Worm (Caenorhabditis elegans) whole organism, L4 larva: Measurements from ENCODE around the gene fbxc-20.

Source experiments
- D1046.2 ChIP-seq: fragments of 200-800 bp; sonication (Bioruptor generic); IDR thresholded peaks from 2 replicates; pipeline ENCODE4 v1.3.6; 2022; ENCODE audit warnings: missing genetic modification characterization, missing compliant biosample characterization
- F10B5.3 ChIP-seq: sonication (generic microtip); optimal IDR thresholded peaks from 2 replicates; lab custom pipeline; 2016; ENCODE audit warnings: mild to moderate bottlenecking, missing genetic modification characterization, missing compliant biosample characterization
- F37D6.2 ChIP-seq: sonication (generic microtip); optimal IDR thresholded peaks from 2 replicates; lab custom pipeline; 2016; ENCODE audit warnings: mild to moderate bottlenecking, missing genetic modification characterization, missing compliant biosample characterization
- R02D3.7 ChIP-seq: fragments of 150-350 bp; sonication (generic microtip); optimal IDR thresholded peaks from 3 replicates; lab custom pipeline; 2014; ENCODE audit warnings: missing biosample characterization, missing genetic modification characterization
- T20F7.1 ChIP-seq: fragments of 200-800 bp; sonication (Bioruptor generic); optimal IDR thresholded peaks from 2 replicates; lab custom pipeline; 2018; ENCODE audit warnings: mild to moderate bottlenecking, missing genetic modification characterization, missing compliant biosample characterization
- Y48G9A.11 ChIP-seq: fragments of 200-800 bp; sonication (Bioruptor generic); IDR thresholded peaks from 2 replicates; pipeline ENCODE4 v1.3.6; 2022; ENCODE audit warnings: missing genetic modification reagents, missing genetic modification characterization, missing compliant biosample characterization
- ZK337.2 ChIP-seq: fragments of 200-800 bp; sonication (Bioruptor generic); IDR thresholded peaks from 2 replicates; pipeline ENCODE4 v1.3.6; 2022; ENCODE audit warnings: missing genetic modification reagents, missing genetic modification characterization, missing compliant biosample characterization
- aly-2 ChIP-seq: sonication (generic microtip); optimal IDR thresholded peaks from 2 replicates; lab custom pipeline; 2018; ENCODE audit warnings: missing biosample characterization, missing genetic modification characterization
- ama-1 ChIP-seq: fragments of 150-350 bp; optimal IDR thresholded peaks from 2 replicates; lab custom pipeline; 2014; ENCODE audit warnings: inconsistent platforms, mixed read lengths
- ceh-20 ChIP-seq: fragments of 200-800 bp; sonication (Bioruptor generic); IDR thresholded peaks from 2 replicates; pipeline ENCODE4 v1.3.6; 2022; ENCODE audit warnings: missing genetic modification reagents, missing genetic modification characterization, missing compliant biosample characterization
- ceh-32 ChIP-seq: sonication (generic microtip); optimal IDR thresholded peaks from 2 replicates; lab custom pipeline; 2016; ENCODE audit warnings: mild to moderate bottlenecking, missing genetic modification characterization, missing compliant biosample characterization; ENCODE audit not compliant: poor library complexity
- ces-1 ChIP-seq: fragments of 150-350 bp; sonication (generic microtip); optimal IDR thresholded peaks from 4 replicates; lab custom pipeline; 2014; ENCODE audit warnings: missing biosample characterization, missing genetic modification reagents, missing genetic modification characterization
- cey-2 ChIP-seq: sonication (generic microtip); optimal IDR thresholded peaks from 3 replicates; lab custom pipeline; 2017; ENCODE audit warnings: missing genetic modification characterization, mild to moderate bottlenecking, missing compliant biosample characterization, antibody characterized with exemption, borderline replicate concordance; ENCODE audit not compliant: insufficient read depth
- ctbp-1 ChIP-seq: fragments of 200-800 bp; sonication (Bioruptor generic); IDR thresholded peaks from 2 replicates; pipeline ENCODE4 v1.3.6; 2022; ENCODE audit warnings: missing genetic modification reagents, missing genetic modification characterization, missing compliant biosample characterization
- daf-16 ChIP-seq, 3 experiments: sonication (generic microtip); optimal IDR thresholded peaks; 2 replicates each; lab custom pipeline; 2016 to 2017; ENCODE audit warnings: missing genetic modification characterization in 3 of 3, missing genetic modification reagents in 3 of 3, mild to moderate bottlenecking in 2 of 3, missing compliant biosample characterization in 2 of 3, missing biosample characterization in 1 of 3, moderate library complexity in 1 of 3
- dmd-6 ChIP-seq: fragments of 200-800 bp; sonication (Bioruptor generic); IDR thresholded peaks from 2 replicates; pipeline ENCODE4 v1.3.6; 2022; ENCODE audit warnings: missing genetic modification reagents, missing genetic modification characterization, missing compliant biosample characterization
- egl-27 ChIP-seq: sonication (generic microtip); optimal IDR thresholded peaks from 3 replicates; lab custom pipeline; 2017; ENCODE audit warnings: missing biosample characterization, missing genetic modification reagents, missing genetic modification characterization
- hif-1 ChIP-seq, 2 experiments: sonication (generic microtip); optimal IDR thresholded peaks; 2 replicates each; lab custom pipeline; 2016 to 2017; ENCODE audit warnings: missing compliant biosample characterization in 2 of 2, missing genetic modification characterization in 2 of 2, missing genetic modification reagents in 2 of 2, missing genotype in 2 of 2, mild to moderate bottlenecking in 1 of 2
- hlh-11 ChIP-seq: fragments of 200-800 bp; sonication (Bioruptor generic); optimal IDR thresholded peaks from 2 replicates; lab custom pipeline; 2018; ENCODE audit warnings: mild to moderate bottlenecking, missing genetic modification characterization, missing compliant biosample characterization
- hlh-30 ChIP-seq: sonication (generic microtip); optimal IDR thresholded peaks from 2 replicates; lab custom pipeline; 2017; ENCODE audit warnings: antibody characterized with exemption, mild to moderate bottlenecking, missing genetic modification characterization, missing compliant biosample characterization; ENCODE audit not compliant: insufficient read depth
- lim-7 ChIP-seq: fragments of 200-800 bp; sonication (Bioruptor generic); IDR thresholded peaks from 2 replicates; pipeline ENCODE4 v1.3.6; 2022; ENCODE audit warnings: missing genetic modification characterization, missing compliant biosample characterization
- lin-1 ChIP-seq: fragments of 200-800 bp; sonication (Bioruptor generic); IDR thresholded peaks from 2 replicates; pipeline ENCODE4 v1.3.6; 2022; ENCODE audit warnings: missing genetic modification reagents, missing genetic modification characterization, missing compliant biosample characterization
- lin-29 ChIP-seq: fragments of 200-800 bp; sonication (Bioruptor generic); IDR thresholded peaks from 2 replicates; pipeline ENCODE4 v1.3.6; 2022; ENCODE audit warnings: missing genetic modification reagents, missing genetic modification characterization, missing compliant biosample characterization
- lin-38 ChIP-seq: fragments of 200-800 bp; sonication (Bioruptor generic); IDR thresholded peaks from 2 replicates; pipeline ENCODE4 v1.3.6; 2022; ENCODE audit warnings: missing genetic modification reagents, missing genetic modification characterization, missing compliant biosample characterization
- lir-3 ChIP-seq: sonication (generic microtip); optimal IDR thresholded peaks from 2 replicates; lab custom pipeline; 2016; ENCODE audit warnings: mild to moderate bottlenecking, missing genetic modification characterization, missing compliant biosample characterization
- mxl-3 ChIP-seq: fragments of 200-800 bp; sonication (Bioruptor generic); optimal IDR thresholded peaks from 2 replicates; lab custom pipeline; 2018; ENCODE audit warnings: mild to moderate bottlenecking, missing genetic modification characterization, missing compliant biosample characterization
- nhr-11 ChIP-seq: fragments of 150-350 bp; optimal IDR thresholded peaks from 2 replicates; lab custom pipeline; 2014; ENCODE audit warnings: missing biosample characterization, missing genetic modification characterization
- nhr-237 ChIP-seq: sonication (generic microtip); optimal IDR thresholded peaks from 2 replicates; lab custom pipeline; 2017; ENCODE audit warnings: missing biosample characterization, missing genetic modification characterization
- nhr-41 ChIP-seq: fragments of 200-800 bp; sonication (Bioruptor generic); IDR thresholded peaks from 2 replicates; pipeline ENCODE4 v1.3.6; 2022; ENCODE audit warnings: missing genetic modification reagents, missing genetic modification characterization, missing compliant biosample characterization
- nhr-42 ChIP-seq: fragments of 200-800 bp; sonication (Bioruptor generic); IDR thresholded peaks from 2 replicates; pipeline ENCODE4 v1.3.6; 2022; ENCODE audit warnings: missing genetic modification characterization, missing compliant biosample characterization
- nhr-77 ChIP-seq: fragments of 150-350 bp; optimal IDR thresholded peaks from 2 replicates; lab custom pipeline; 2014; ENCODE audit warnings: missing biosample characterization, missing genetic modification characterization
- pha-4 ChIP-seq, 2 experiments: fragments of 150-350 bp in 1 of 2; fragments of 200-800 bp in 1 of 2; sonication (Bioruptor generic) in 1 of 2; IDR thresholded peaks in 1 of 2; optimal IDR thresholded peaks in 1 of 2; 2 replicates each; pipeline versions ENCODE4 v1.3.6 to Lab custom; 2014 to 2022; ENCODE audit warnings: missing genetic modification characterization in 2 of 2, missing genetic modification reagents in 2 of 2, missing biosample characterization in 1 of 2, missing compliant biosample characterization in 1 of 2
- rbr-2 ChIP-seq: sonication (generic microtip); optimal IDR thresholded peaks from 2 replicates; lab custom pipeline; 2016; ENCODE audit warnings: missing genotype, missing genetic modification characterization, missing compliant biosample characterization
- spr-3 ChIP-seq: fragments of 200-800 bp; sonication (Bioruptor generic); optimal IDR thresholded peaks from 2 replicates; lab custom pipeline; 2018; ENCODE audit warnings: mild to moderate bottlenecking, missing genetic modification characterization, missing compliant biosample characterization
- unc-62 ChIP-seq, 3 experiments: fragments of 150-350 bp in 1 of 3; sonication (generic microtip); optimal IDR thresholded peaks in 2 of 3; peaks in 1 of 3; 1 replicate in 1 of 3; 2 replicates in 2 of 3; lab custom pipeline; 2014 to 2017; ENCODE audit warnings: missing biosample characterization in 3 of 3, missing genetic modification characterization in 3 of 3, missing genetic modification reagents in 3 of 3, missing genotype in 1 of 3
- ztf-7 ChIP-seq: fragments of 150-350 bp; optimal IDR thresholded peaks from 2 replicates; lab custom pipeline; 2014; ENCODE audit warnings: missing biosample characterization, missing genetic modification characterization

The fbxc-20 gene

DNA sequence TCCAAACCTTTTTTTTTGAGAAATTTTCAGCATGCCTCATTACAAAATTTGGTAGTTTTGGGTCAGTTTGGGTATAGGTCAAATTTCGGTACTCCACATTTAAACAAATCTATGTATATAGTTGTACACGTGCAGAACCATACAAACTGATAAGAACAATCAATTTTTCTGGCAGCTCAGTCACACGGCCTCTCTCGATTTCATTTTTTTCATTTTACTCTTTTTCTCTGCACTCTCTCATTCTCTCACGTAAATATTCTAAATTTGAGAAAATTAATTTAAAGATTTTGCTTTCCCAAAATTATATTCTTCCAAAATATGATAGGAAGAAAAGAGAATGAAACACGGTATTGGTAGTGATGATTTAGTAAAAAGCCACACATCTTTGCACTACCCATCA, 2.2 kb downstream of the fbxc-20 start (continued):
- no peak for TF ChIP-seq ces-1 (GFP tag; lab: Kevin White, UChicago)
- no peak for TF ChIP-seq nhr-77 (tag; lab: Kevin White, UChicago)

- TF ChIP-seq lin-29 (GFP tag; lab: Robert Waterston, UW) = no peak
- TF ChIP-seq rbr-2 (tag; lab: Kevin White, UChicago) = no peak
- no peak for TF ChIP-seq ztf-7 (tag; lab: Kevin White, UChicago)
- no peak for TF ChIP-seq unc-62 (GFP tag; optimal IDR thresholded peaks at IDR 0.05 in 1 of 2; lab: Kevin White, UChicago)
- no peak for TF ChIP-seq unc-62 (tag; optimal IDR thresholded peaks at IDR 0.05; lab: Kevin White, UChicago)
- no peak for TF ChIP-seq lir-3
- TF ChIP-seq dmd-6 (GFP tag; lab: Robert Waterston, UW) = no peak
- TF ChIP-seq R02D3.7 (tag; lab: Kevin White, UChicago) = no peak
- TF ChIP-seq nhr-41 = no peak
- no peak for TF ChIP-seq mxl-3 (GFP tag; lab: Kevin White, UChicago)
- no peak for TF ChIP-seq D1046.2 (GFP tag; lab: Robert Waterston, UW)
- no peak for TF ChIP-seq hlh-30 (tag; lab: Kevin White, UChicago)
Measured at ce11 chrII:2421905-2422304, 3.0 kb downstream of the fbxc-20 start, which contains the start of gene F42G2.2. Gene F42G2.2 (plus strand): TSS chrII:2422205.

DNA sequence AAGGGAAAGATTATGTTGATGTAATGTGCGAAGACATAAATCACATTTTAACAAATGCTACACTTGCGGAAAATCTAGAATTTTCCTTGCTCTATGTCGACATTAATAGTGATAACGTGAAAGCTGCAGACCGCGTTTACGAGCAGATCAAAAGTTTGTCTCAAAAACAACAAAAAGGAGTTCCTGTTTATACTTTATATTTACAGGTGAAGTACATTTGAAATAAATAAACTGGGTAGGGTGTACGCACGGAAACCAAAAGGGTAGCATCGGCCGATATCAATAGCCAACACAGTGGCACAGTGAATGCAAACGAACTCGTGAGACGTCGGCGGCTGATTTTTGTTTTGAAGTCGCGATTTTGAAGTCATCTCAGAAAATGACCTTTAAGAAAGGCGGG, 3.5 kb downstream of the fbxc-20 start:
- TF ChIP-seq Y48G9A.11 (GFP tag; lab: Robert Waterston, UW) (no peak), lin-29 (GFP tag; lab: Robert Waterston, UW) (no peak), F10B5.3 (no peak), nhr-41 (no peak), hlh-11 (no peak), unc-62 (GFP tag; optimal IDR thresholded peaks at IDR 0.05 in 1 of 2; lab: Kevin White, UChicago) (peak in 1 of 2 experiments; percentile 57), unc-62 (tag; optimal IDR thresholded peaks at IDR 0.05; lab: Kevin White, UChicago) (no peak), cey-2 (tag; lab: Kevin White, UChicago) (no peak), ctbp-1 (GFP tag; lab: Robert Waterston, UW) (no peak), daf-16 (GFP tag; optimal IDR thresholded peaks at IDR 0.05; lab: Kevin White, UChicago) (no peak), daf-16 (tag; optimal IDR thresholded peaks at IDR 0.05; lab: Kevin White, UChicago) (peak; percentile 80), nhr-237 (no peak)

- TF ChIP-seq ceh-20 (GFP tag; lab: Robert Waterston, UW) = no peak
- TF ChIP-seq nhr-42 = no peak
- TF ChIP-seq ceh-32 (tag; lab: Kevin White, UChicago) = no peak
- TF ChIP-seq ama-1 (lab: Kevin White, UChicago) = no peak
- no peak for TF ChIP-seq lim-7 (GFP tag; lab: Robert Waterston, UW)
- no peak for TF ChIP-seq hif-1 (tag; optimal IDR thresholded peaks at IDR 0.05; lab: Kevin White, UChicago)
- TF ChIP-seq lin-1 = no peak
- no peak for TF ChIP-seq Y48G9A.11 (GFP tag; lab: Robert Waterston, UW)
- TF ChIP-seq pha-4 (GFP tag; IDR thresholded peaks at IDR 0.05; lab: Robert Waterston, UW) = no peak
- TF ChIP-seq pha-4 (tag; optimal IDR thresholded peaks at IDR 0.05; lab: Kevin White, UChicago) = no peak
- TF ChIP-seq nhr-11 (tag; lab: Kevin White, UChicago) = no peak
- TF ChIP-seq ZK337.2 (GFP tag; lab: Robert Waterston, UW) = no peak
- TF ChIP-seq egl-27 (tag; lab: Kevin White, UChicago) = no peak
- no peak for TF ChIP-seq F10B5.3
- no peak for TF ChIP-seq lin-38 (GFP tag; lab: Robert Waterston, UW)
- TF ChIP-seq T20F7.1 (GFP tag; lab: Kevin White, UChicago) = no peak
- no peak for TF ChIP-seq spr-3 (GFP tag; lab: Kevin White, UChicago)
- no peak for TF ChIP-seq F37D6.2 (tag; lab: Kevin White, UChicago)
- no peak for TF ChIP-seq nhr-237
- no peak for TF ChIP-seq aly-2 (tag; lab: Kevin White, UChicago)
- no peak for TF ChIP-seq ces-1 (GFP tag; lab: Kevin White, UChicago)
Measured at ce11 chrII:2431972-2432371, 13.0 kb downstream of the fbxc-20 start, which contains the start of gene ceh-86. Gene ceh-86 (minus strand): TSS chrII:2432072.
